Worm (Caenorhabditis elegans) whole organism, young adult: ENCODE results near the gene F46C3.2.

Experiments
- B0019.2 ChIP-seq: fragments of 200-800 bp; sonication (Bioruptor generic); conservative IDR thresholded peaks from 2 replicates; pipeline ENCODE4 v1.3.6; 2022; ENCODE audit warnings: missing genetic modification reagents, missing genetic modification characterization, missing compliant biosample characterization
- F37B4.10 ChIP-seq: fragments of 200-800 bp; sonication (Bioruptor generic); IDR thresholded peaks from 2 replicates; pipeline ENCODE4 v1.3.6; 2022; ENCODE audit warnings: missing genetic modification characterization, missing compliant biosample characterization
- F52B5.7 ChIP-seq: sonication (generic microtip); optimal IDR thresholded peaks from 2 replicates; lab custom pipeline; 2016; ENCODE audit warnings: mild to moderate bottlenecking, missing genetic modification characterization, missing compliant biosample characterization
- F55B11.4 ChIP-seq: sonication (generic microtip); optimal IDR thresholded peaks from 2 replicates; lab custom pipeline; 2016; ENCODE audit warnings: missing compliant biosample characterization, missing genetic modification characterization, borderline replicate concordance; ENCODE audit not compliant: insufficient read depth
- Y95B8A.8 ChIP-seq: fragments of 200-800 bp; sonication (Bioruptor generic); IDR thresholded peaks from 2 replicates; pipeline ENCODE4 v1.3.6; 2022; ENCODE audit warnings: missing genetic modification reagents, missing genetic modification characterization, missing compliant biosample characterization
- athp-1 ChIP-seq: sonication (generic microtip); optimal IDR thresholded peaks from 2 replicates; lab custom pipeline; 2017; ENCODE audit warnings: mild to moderate bottlenecking, missing genetic modification characterization, missing compliant biosample characterization
- bed-2 ChIP-seq: fragments of 200-800 bp; sonication (Bioruptor generic); IDR thresholded peaks from 2 replicates; pipeline ENCODE4 v1.3.6; 2022; ENCODE audit warnings: missing genetic modification reagents, missing genetic modification characterization, missing compliant biosample characterization
- ceh-27 ChIP-seq: fragments of 200-800 bp; sonication (Bioruptor generic); optimal IDR thresholded peaks from 2 replicates; lab custom pipeline; 2018; ENCODE audit warnings: mild to moderate bottlenecking, missing genetic modification characterization, moderate library complexity, missing compliant biosample characterization
- dpff-1 ChIP-seq: sonication (generic microtip); optimal IDR thresholded peaks from 2 replicates; lab custom pipeline; 2017; ENCODE audit warnings: mild to moderate bottlenecking, missing genetic modification characterization, missing compliant biosample characterization
- egrh-3 ChIP-seq: fragments of 200-800 bp; sonication (Bioruptor generic); IDR thresholded peaks from 2 replicates; pipeline ENCODE4 v1.3.6; 2022; ENCODE audit warnings: missing genetic modification reagents, missing genetic modification characterization, missing compliant biosample characterization
- him-1 ChIP-seq: sonication (generic microtip); optimal IDR thresholded peaks from 2 replicates; lab custom pipeline; 2016; ENCODE audit warnings: missing genotype, missing genetic modification reagents, missing genetic modification characterization, missing compliant biosample characterization
- lir-1 ChIP-seq: fragments of 200-800 bp; sonication (Bioruptor generic); conservative IDR thresholded peaks from 2 replicates; pipeline ENCODE4 v1.3.6; 2022; ENCODE audit warnings: missing genetic modification reagents, missing genetic modification characterization, missing compliant biosample characterization
- mcd-1 ChIP-seq: fragments of 200-800 bp; sonication (Bioruptor generic); IDR thresholded peaks from 2 replicates; pipeline ENCODE4 v1.3.6; 2022; ENCODE audit warnings: missing genetic modification reagents, missing genetic modification characterization, missing compliant biosample characterization
- mes-4 ChIP-seq: sonication (generic microtip); optimal IDR thresholded peaks from 2 replicates; lab custom pipeline; 2016; ENCODE audit warnings: missing genotype, missing genetic modification characterization, missing compliant biosample characterization
- nfya-2 ChIP-seq: fragments of 200-800 bp; sonication (Bioruptor generic); IDR thresholded peaks from 2 replicates; pipeline ENCODE4 v1.3.6; 2022; ENCODE audit warnings: missing genetic modification reagents, missing genetic modification characterization, missing compliant biosample characterization
- nhr-120 ChIP-seq: fragments of 200-800 bp; sonication (Bioruptor generic); IDR thresholded peaks from 2 replicates; pipeline ENCODE4 v1.3.6; 2022; ENCODE audit warnings: missing genetic modification characterization, missing compliant biosample characterization
- nhr-179 ChIP-seq: sonication (generic microtip); optimal IDR thresholded peaks from 2 replicates; lab custom pipeline; 2016; ENCODE audit warnings: mild to moderate bottlenecking, missing genetic modification characterization, missing compliant biosample characterization
- nhr-80 ChIP-seq: sonication (generic microtip); optimal IDR thresholded peaks from 2 replicates; lab custom pipeline; 2016; ENCODE audit warnings: missing genetic modification characterization, missing compliant biosample characterization
- rpc-1 ChIP-seq, 2 experiments: fragments of 150-350 bp in 1 of 2; sonication (generic microtip) in 1 of 2; optimal IDR thresholded peaks; 2 replicates each; lab custom pipeline; 2014 to 2018; ENCODE audit warnings: missing biosample characterization in 1 of 2, missing genetic modification characterization in 1 of 2, missing genetic modification reagents in 1 of 2, missing genotype in 1 of 2
- snpc-1.1 ChIP-seq: sonication (generic microtip); optimal IDR thresholded peaks from 2 replicates; lab custom pipeline; 2017; ENCODE audit warnings: missing genetic modification characterization, mild to moderate bottlenecking, missing compliant biosample characterization, antibody characterized with exemption, moderate library complexity, missing genotype, missing genetic modification reagents; ENCODE audit not compliant: insufficient read depth
- snpc-1.3 ChIP-seq: sonication (generic microtip); optimal IDR thresholded peaks from 2 replicates; lab custom pipeline; 2017; ENCODE audit warnings: missing genetic modification characterization, mild to moderate bottlenecking, missing compliant biosample characterization, antibody characterized with exemption, moderate library complexity, missing genotype, missing genetic modification reagents; ENCODE audit not compliant: insufficient read depth
- tbp1 ChIP-seq: fragments of 200-800 bp; sonication (Bioruptor generic); optimal IDR thresholded peaks from 2 replicates; lab custom pipeline; 2018; ENCODE audit warnings: mild to moderate bottlenecking, missing genetic modification characterization, missing compliant biosample characterization
- unc-62 ChIP-seq: fragments of 150-350 bp; optimal IDR thresholded peaks from 2 replicates; lab custom pipeline; 2014; ENCODE audit warnings: missing biosample characterization, missing genetic modification reagents, missing genetic modification characterization
- ztf-18 ChIP-seq: sonication (generic microtip); optimal IDR thresholded peaks from 2 replicates; lab custom pipeline; 2016; ENCODE audit warnings: missing genotype, mild to moderate bottlenecking, missing genetic modification characterization, missing compliant biosample characterization
- ztf-3 ChIP-seq: fragments of 200-800 bp; sonication (Bioruptor generic); optimal IDR thresholded peaks from 2 replicates; lab custom pipeline; 2018; ENCODE audit warnings: mild to moderate bottlenecking, missing genetic modification characterization, missing compliant biosample characterization

The F46C3.2 gene

DNA sequence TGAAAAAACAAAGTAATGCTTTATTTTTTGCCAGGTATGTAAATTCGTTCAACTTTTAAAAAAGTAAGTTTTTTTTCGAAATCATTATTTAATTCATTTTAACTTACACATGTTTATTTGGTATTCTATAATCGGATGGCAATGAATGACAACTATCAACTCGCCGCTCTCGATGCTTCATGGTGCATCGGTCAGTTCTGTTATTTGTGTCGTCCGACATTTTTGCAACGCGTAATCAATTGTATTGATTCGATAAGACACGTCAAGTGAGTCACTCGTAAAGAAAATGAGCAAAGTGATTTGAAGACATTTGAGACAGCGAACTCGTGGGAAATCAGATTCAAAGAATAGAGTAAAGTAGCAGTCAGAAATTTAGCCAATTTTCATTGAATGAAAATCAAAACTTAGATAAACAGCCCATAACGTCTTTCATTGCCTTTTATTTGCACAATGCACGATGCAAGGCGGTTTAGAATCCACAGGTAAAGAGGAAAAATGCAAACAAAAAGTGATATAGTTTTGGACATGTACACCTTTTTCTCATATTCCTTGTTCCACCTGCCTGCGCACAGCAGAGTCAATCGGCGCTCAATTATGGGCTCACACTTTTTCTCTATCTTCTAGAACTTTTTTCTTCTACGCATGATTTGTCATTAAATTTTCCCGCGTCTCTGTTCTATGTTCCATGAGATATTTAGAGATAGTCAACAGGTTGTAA, 17.9 kb downstream of the F46C3.2 start:
- TF ChIP-seq F52B5.7 (tag; lab: Kevin White, UChicago) (no peak), nhr-80 (tag; lab: Kevin White, UChicago) (peak; percentile 69), mes-4 (no peak)

DNA sequence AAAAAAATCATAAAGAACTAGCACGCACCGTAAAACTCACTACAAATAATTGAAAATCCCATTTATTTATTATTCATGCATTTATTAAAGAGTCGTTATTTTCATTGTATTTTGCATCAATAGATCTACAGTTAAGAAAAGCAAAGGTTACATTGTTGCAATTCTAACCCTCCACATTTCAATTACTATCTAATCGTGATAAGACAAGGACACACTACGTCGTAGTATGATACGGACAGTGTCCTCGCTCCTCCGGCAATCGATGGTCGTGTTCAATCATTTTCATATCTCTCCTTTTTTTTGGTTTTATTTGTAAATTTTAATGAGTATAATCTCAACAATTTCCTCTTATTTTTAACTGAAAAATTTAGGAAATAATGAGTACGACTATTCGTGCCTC, 25.6 kb downstream of the F46C3.2 start, which contains the start of gene prx-12:
prx-12 (plus strand) TSS at position 371 of the 400 bp plus-strand sequence.
- TF ChIP-seq Y95B8A.8 (GFP tag; lab: Robert Waterston, UW) = no peak
- no peak for TF ChIP-seq tbp1
- TF ChIP-seq nhr-80 (tag; lab: Kevin White, UChicago) = peak; percentile 59

DNA sequence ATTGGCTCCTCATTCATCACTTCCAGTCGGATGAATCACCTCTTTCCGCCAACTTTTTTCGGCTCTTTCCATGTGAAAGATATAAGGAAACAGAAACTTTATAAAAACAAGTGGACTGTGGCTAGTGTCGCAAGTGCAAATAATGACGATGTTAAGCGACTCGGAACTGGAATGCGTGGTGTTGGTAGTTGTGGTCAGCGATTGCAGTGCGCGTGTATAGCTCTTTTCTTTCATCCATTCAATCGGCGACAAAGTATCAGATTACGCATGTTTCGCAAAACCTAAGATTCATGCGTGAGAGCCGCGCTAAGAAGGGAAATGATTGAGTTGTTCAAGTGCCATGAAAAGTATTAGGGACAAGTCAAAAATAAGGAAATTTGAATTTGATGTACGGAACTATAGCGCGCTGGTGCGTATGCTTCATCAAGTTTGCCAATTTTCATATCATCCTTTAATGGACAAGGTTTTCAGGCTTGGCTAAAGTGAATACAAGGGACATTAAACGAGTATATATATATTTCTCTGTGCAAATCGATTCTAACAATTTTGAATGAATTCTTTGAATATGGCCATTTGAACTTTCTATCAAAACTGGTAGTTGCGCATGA, 30.7 kb downstream of the F46C3.2 start:
- TF ChIP-seq Y95B8A.8 (GFP tag; lab: Robert Waterston, UW) = no peak
- TF ChIP-seq rpc-1 (optimal IDR thresholded peaks at IDR 0.05; lab: Kevin White, UChicago) = no peak
- TF ChIP-seq rpc-1 (tag; optimal IDR thresholded peaks at IDR 0.05; lab: Kevin White, UChicago) = no peak
- TF ChIP-seq nfya-2 = no peak
- TF ChIP-seq B0019.2 (GFP tag; lab: Robert Waterston, UW) = no peak
- TF ChIP-seq F37B4.10 (GFP tag; lab: Robert Waterston, UW) = no peak
- no peak for TF ChIP-seq snpc-1.1 (tag; lab: Kevin White, UChicago)

DNA sequence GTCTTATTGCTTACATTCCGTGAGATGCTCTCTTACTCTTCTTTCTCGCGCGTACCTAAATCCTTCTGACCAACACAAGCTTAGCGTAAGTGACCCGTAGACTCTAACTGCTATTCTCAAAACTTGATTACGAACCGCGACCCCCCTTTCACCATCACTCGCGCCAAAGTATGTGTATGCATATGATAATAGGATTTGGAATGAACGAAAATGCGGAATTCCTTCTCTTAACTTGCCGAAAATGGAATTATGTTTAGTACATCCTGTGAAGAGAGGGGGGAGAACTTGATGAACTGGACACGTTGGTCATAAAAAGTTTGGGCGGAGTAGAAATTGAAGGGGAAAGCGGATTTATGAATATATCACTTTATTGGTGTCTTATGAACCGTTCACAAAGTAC, 31.7 kb downstream of the F46C3.2 start:
- peak; percentile 26 for TF ChIP-seq ceh-27
- TF ChIP-seq nhr-120 = no peak
- TF ChIP-seq F55B11.4 = no peak
- no peak for TF ChIP-seq dpff-1 (tag; lab: Kevin White, UChicago)
- no peak for TF ChIP-seq snpc-1.3 (tag; lab: Kevin White, UChicago)
- no peak for TF ChIP-seq athp-1 (tag; lab: Kevin White, UChicago)
- no peak for TF ChIP-seq tbp1

DNA sequence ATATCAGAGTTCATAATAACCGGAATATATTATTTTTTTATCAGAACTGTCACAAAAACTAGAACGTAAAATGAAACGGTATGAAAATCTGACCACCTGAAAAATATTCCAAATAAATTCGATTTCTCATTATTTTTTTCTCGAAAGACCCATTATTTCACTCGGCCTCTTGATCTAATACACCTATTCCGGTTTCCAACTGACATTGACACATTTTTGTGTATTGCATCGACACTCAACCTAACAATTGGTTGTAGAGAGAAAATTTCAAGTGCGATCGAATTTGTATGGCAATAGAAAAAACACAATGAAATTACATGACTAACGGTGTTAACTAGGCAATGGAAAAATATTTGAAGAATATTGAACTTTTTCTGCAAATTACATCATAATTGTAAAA, 32.7 kb downstream of the F46C3.2 start:
- no peak for TF ChIP-seq rpc-1 (optimal IDR thresholded peaks at IDR 0.05; lab: Kevin White, UChicago)
- TF ChIP-seq rpc-1 (tag; optimal IDR thresholded peaks at IDR 0.05; lab: Kevin White, UChicago) = no peak
- no peak for TF ChIP-seq nhr-179 (tag; lab: Kevin White, UChicago)
- no peak for TF ChIP-seq bed-2 (GFP tag; lab: Robert Waterston, UW)
- TF ChIP-seq mcd-1 (GFP tag; lab: Robert Waterston, UW) = no peak
- no peak for TF ChIP-seq ztf-3 (GFP tag; lab: Kevin White, UChicago)
- TF ChIP-seq F37B4.10 (GFP tag; lab: Robert Waterston, UW) = no peak
- TF ChIP-seq unc-62 = no peak

DNA sequence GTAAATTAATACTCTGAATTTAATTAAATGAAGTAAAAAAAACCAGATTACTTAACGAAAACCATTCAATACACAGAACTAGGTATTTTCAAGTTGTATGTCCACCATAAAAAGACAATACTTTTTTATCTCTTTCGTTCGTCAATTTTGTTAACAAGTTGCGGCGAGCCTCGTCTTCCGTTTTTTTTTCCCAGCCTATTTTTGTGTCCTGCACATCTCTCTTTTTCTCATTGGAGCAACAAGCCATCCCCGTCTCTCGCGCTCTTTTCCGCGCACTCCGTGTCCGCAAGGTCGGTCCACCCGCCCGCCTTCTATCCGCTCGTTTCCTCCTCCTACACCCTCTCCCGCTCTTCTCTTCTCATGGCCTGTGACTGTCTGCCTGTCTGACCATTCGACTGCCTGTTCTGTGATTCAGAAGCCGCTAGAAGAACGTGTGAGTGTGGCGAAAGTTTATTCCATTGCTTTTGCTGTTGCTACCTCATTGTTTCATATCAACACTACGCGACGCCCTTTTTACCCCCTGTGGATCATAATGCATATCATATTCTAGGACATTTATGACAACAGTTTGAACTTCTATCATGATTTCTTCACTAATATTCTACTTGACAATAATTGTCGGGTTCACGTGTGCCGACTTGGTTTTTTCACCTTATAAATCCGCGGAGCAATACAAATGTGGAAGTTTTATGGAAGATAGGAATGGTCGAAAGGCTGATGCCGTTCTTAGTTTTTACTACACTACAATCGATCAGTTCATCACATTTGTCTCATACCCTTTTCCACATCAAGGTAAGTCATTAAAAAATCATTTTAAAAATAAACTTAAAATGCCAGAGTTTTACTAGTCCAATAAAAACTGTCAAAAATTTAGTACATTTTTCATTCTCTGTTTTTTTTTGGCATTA, 33.8 kb downstream of the F46C3.2 start, which contains the start of the genes F08B12.11 and prmn-1:
F08B12.11 (plus strand) TSS at position 521 of the 908 bp plus-strand sequence.
prmn-1 (plus strand) TSS at position 551 of the 908 bp plus-strand sequence.
- TF ChIP-seq B0019.2 (GFP tag; lab: Robert Waterston, UW) (no peak), bed-2 (GFP tag; lab: Robert Waterston, UW) (no peak), ztf-18 (tag; lab: Kevin White, UChicago) (no peak), egrh-3 (GFP tag; lab: Robert Waterston, UW) (0 out of 2 replicates have a peak, but pooled peaks have one; percentile 44), lir-1 (GFP tag; lab: Robert Waterston, UW) (no peak), him-1 (tag; lab: Kevin White, UChicago) (no peak)
